Fruit fly (Drosophila melanogaster) whole organism, embryonic: ENCODE measurements around the gene CG7945.

Experiments
- Blimp-1 ChIP-seq: fragments of 200-800 bp; sonication (Bioruptor generic); optimal IDR thresholded peaks from 3 replicates; lab custom pipeline; 2018; ENCODE audit warnings: missing biosample characterization, missing genetic modification characterization, mild to moderate bottlenecking, moderate library complexity, missing genetic modification reagents
- BtbVII ChIP-seq: fragments of 200-800 bp; sonication (Bioruptor generic); optimal IDR thresholded peaks from 3 replicates; lab custom pipeline; 2017; ENCODE audit warnings: missing biosample characterization, mild to moderate bottlenecking, missing genetic modification characterization
- CG10431 ChIP-seq: fragments of 200-800 bp; sonication (Bioruptor generic); optimal IDR thresholded peaks from 3 replicates; lab custom pipeline; 2018; ENCODE audit warnings: missing biosample characterization, mild to moderate bottlenecking, missing genetic modification characterization
- CG12071 ChIP-seq: fragments of 200-800 bp; sonication (Bioruptor generic); optimal IDR thresholded peaks from 3 replicates; lab custom pipeline; 2018; ENCODE audit warnings: missing biosample characterization, mild to moderate bottlenecking, missing genetic modification characterization
- CG12219 ChIP-seq: fragments of 200-800 bp; sonication (Bioruptor generic); optimal IDR thresholded peaks from 3 replicates; lab custom pipeline; 2018; ENCODE audit warnings: missing biosample characterization, mild to moderate bottlenecking, missing genetic modification characterization
- CG12236 ChIP-seq: fragments of 200-800 bp; sonication (Bioruptor generic); optimal IDR thresholded peaks from 2 replicates; lab custom pipeline; 2016; ENCODE audit warnings: missing biosample characterization, missing genetic modification characterization
- CG13894 ChIP-seq: fragments of 200-800 bp; sonication (Bioruptor generic); optimal IDR thresholded peaks from 3 replicates; lab custom pipeline; 2018; ENCODE audit warnings: missing biosample characterization, mild to moderate bottlenecking, missing genetic modification characterization, moderate library complexity
- CG16863 ChIP-seq: fragments of 200-800 bp; sonication (Bioruptor generic); optimal IDR thresholded peaks from 3 replicates; lab custom pipeline; 2016; ENCODE audit warnings: missing biosample characterization, missing genetic modification characterization
- CG17829 ChIP-seq: fragments of 200-800 bp; optimal IDR thresholded peaks from 2 replicates; lab custom pipeline; 2019; ENCODE audit warnings: missing biosample characterization, mild to moderate bottlenecking, missing genetic modification characterization, moderate library complexity
- CG2678 ChIP-seq: fragments of 200-800 bp; sonication (Bioruptor generic); optimal IDR thresholded peaks from 3 replicates; lab custom pipeline; 2019; ENCODE audit warnings: missing biosample characterization, mild to moderate bottlenecking, missing genetic modification characterization, moderate library complexity
- CG33213 ChIP-seq: fragments of 200-800 bp; sonication (Bioruptor generic); optimal IDR thresholded peaks from 3 replicates; lab custom pipeline; 2016; ENCODE audit warnings: missing biosample characterization, missing genetic modification characterization
- CG34376 ChIP-seq: fragments of 200-800 bp; sonication (Bioruptor generic); optimal IDR thresholded peaks from 2 replicates; lab custom pipeline; 2018; ENCODE audit warnings: missing biosample characterization, mild to moderate bottlenecking, missing genetic modification characterization
- CG6272 ChIP-seq: fragments of 200-800 bp; sonication (Bioruptor generic); IDR thresholded peaks from 2 replicates; pipeline ENCODE4 v1.3.6; 2022; ENCODE audit warnings: missing biosample characterization, missing genetic modification characterization
- CG7745 ChIP-seq: fragments of 200-800 bp; sonication (Bioruptor generic); optimal IDR thresholded peaks from 2 replicates; lab custom pipeline; 2018; ENCODE audit warnings: missing biosample characterization, mild to moderate bottlenecking, missing genetic modification characterization, moderate library complexity
- CG7839 ChIP-seq: fragments of 200-800 bp; sonication (Bioruptor generic); optimal IDR thresholded peaks from 3 replicates; lab custom pipeline; 2018; ENCODE audit warnings: missing biosample characterization, mild to moderate bottlenecking, missing genetic modification characterization, moderate library complexity
- CG9609 ChIP-seq: fragments of 200-800 bp; sonication (Bioruptor generic); optimal IDR thresholded peaks from 3 replicates; lab custom pipeline; 2016; ENCODE audit warnings: missing biosample characterization, missing genetic modification characterization
- Ets65A ChIP-seq: fragments of 200-800 bp; sonication (Bioruptor generic); peaks from one replicate; lab custom pipeline; 2016; ENCODE audit warnings: missing biosample characterization, missing genetic modification characterization
- Fer2 ChIP-seq: fragments of 200-800 bp; sonication (Bioruptor generic); optimal IDR thresholded peaks from 2 replicates; lab custom pipeline; 2018; ENCODE audit warnings: missing biosample characterization, mild to moderate bottlenecking, missing genetic modification characterization, moderate library complexity
- H2.0 ChIP-seq: fragments of 200-800 bp; sonication (Bioruptor generic); IDR thresholded peaks from 2 replicates; pipeline ENCODE4 v1.3.6; 2022; ENCODE audit warnings: missing biosample characterization, missing genetic modification characterization
- MESR4 ChIP-seq: fragments of 200-800 bp; sonication (Bioruptor generic); optimal IDR thresholded peaks from 2 replicates; lab custom pipeline; 2018; ENCODE audit warnings: missing biosample characterization, mild to moderate bottlenecking, missing genetic modification characterization, moderate library complexity
- NC2α ChIP-seq: fragments of 200-800 bp; sonication (Bioruptor generic); optimal IDR thresholded peaks from 2 replicates; lab custom pipeline; 2016; ENCODE audit warnings: missing biosample characterization, missing genetic modification characterization
- Oli ChIP-seq: fragments of 200-800 bp; sonication (Bioruptor generic); optimal IDR thresholded peaks from 2 replicates; lab custom pipeline; 2018; ENCODE audit warnings: missing biosample characterization, mild to moderate bottlenecking, missing genetic modification characterization, moderate library complexity
- PHDP ChIP-seq: fragments of 200-800 bp; sonication (Bioruptor generic); optimal IDR thresholded peaks from 3 replicates; lab custom pipeline; 2018; ENCODE audit warnings: missing biosample characterization, mild to moderate bottlenecking, missing genetic modification characterization, moderate library complexity
- Six4 ChIP-seq: fragments of 200-800 bp; sonication (Bioruptor generic); optimal IDR thresholded peaks from 2 replicates; lab custom pipeline; 2016; ENCODE audit warnings: missing biosample characterization, missing genetic modification characterization
- Sox102F ChIP-seq: fragments of 200-800 bp; sonication (Bioruptor generic); optimal IDR thresholded peaks from 2 replicates; lab custom pipeline; 2018; ENCODE audit warnings: missing biosample characterization, mild to moderate bottlenecking, missing genetic modification characterization, moderate library complexity
- Taf1 ChIP-seq: fragments of 200-800 bp; sonication (Bioruptor generic); IDR thresholded peaks from 2 replicates; pipeline ENCODE4 v1.3.6; 2022; ENCODE audit warnings: missing biosample characterization, missing genetic modification characterization
- az2 ChIP-seq: fragments of 200-800 bp; sonication (Bioruptor generic); optimal IDR thresholded peaks from 3 replicates; lab custom pipeline; 2016; ENCODE audit warnings: missing biosample characterization, missing genetic modification characterization
- caup ChIP-seq: fragments of 200-800 bp; sonication (Bioruptor generic); optimal IDR thresholded peaks from 3 replicates; lab custom pipeline; 2017; ENCODE audit warnings: missing biosample characterization, mild to moderate bottlenecking, missing genetic modification characterization, moderate library complexity; ENCODE audit not compliant: severe bottlenecking
- chinmo ChIP-seq: fragments of 200-800 bp; sonication (Bioruptor generic); IDR thresholded peaks from 4 replicates; pipeline ENCODE4 v1.3.6; 2022; ENCODE audit warnings: missing biosample characterization, missing genetic modification characterization; ENCODE audit not compliant: partially characterized antibody
- chn ChIP-seq: fragments of 200-800 bp; sonication (Bioruptor generic); optimal IDR thresholded peaks from 2 replicates; lab custom pipeline; 2016; ENCODE audit warnings: missing biosample characterization, missing genetic modification characterization
- danr ChIP-seq: fragments of 200-800 bp; sonication (Bioruptor generic); IDR thresholded peaks from 2 replicates; pipeline ENCODE4 v1.3.6; 2022; ENCODE audit warnings: missing biosample characterization, missing genetic modification characterization
- dati ChIP-seq: fragments of 200-800 bp; sonication (Bioruptor generic); IDR thresholded peaks from 2 replicates; pipeline ENCODE4 v1.3.6; 2022; ENCODE audit warnings: missing biosample characterization, missing genetic modification characterization
- disco-r ChIP-seq: fragments of 200-800 bp; sonication (Bioruptor generic); optimal IDR thresholded peaks from 2 replicates; lab custom pipeline; 2016; ENCODE audit warnings: missing biosample characterization, missing genetic modification characterization
- dmrt99B ChIP-seq: fragments of 200-800 bp; sonication (Bioruptor generic); optimal IDR thresholded peaks from 2 replicates; lab custom pipeline; 2018; ENCODE audit warnings: missing biosample characterization, mild to moderate bottlenecking, missing genetic modification characterization, moderate library complexity
- eve ChIP-seq, 2 experiments: fragments of >200 bp; optimal IDR thresholded peaks; 2 replicates each; lab custom pipeline; 2017; ENCODE audit warnings: missing biosample characterization in 2 of 2, missing genetic modification characterization in 2 of 2
- gce ChIP-seq: fragments of 200-800 bp; sonication (Bioruptor generic); IDR thresholded peaks from 3 replicates; pipeline ENCODE4 v1.3.6; 2022; ENCODE audit warnings: missing biosample characterization, missing genetic modification characterization
- lilli ChIP-seq: fragments of 200-800 bp; sonication (Bioruptor generic); optimal IDR thresholded peaks from 3 replicates; lab custom pipeline; 2016; ENCODE audit warnings: missing biosample characterization, missing genetic modification characterization
- nmo ChIP-seq: fragments of 200-800 bp; sonication (Bioruptor generic); optimal IDR thresholded peaks from 2 replicates; lab custom pipeline; 2018; ENCODE audit warnings: missing biosample characterization, mild to moderate bottlenecking, missing genetic modification characterization, moderate library complexity
- peb ChIP-seq: fragments of 200-800 bp; sonication (Bioruptor generic); IDR thresholded peaks from 2 replicates; pipeline ENCODE4 v1.3.6; 2022; ENCODE audit warnings: missing biosample characterization, missing genetic modification characterization
- seq ChIP-seq: fragments of 200-800 bp; sonication (Bioruptor generic); IDR thresholded peaks from 2 replicates; pipeline ENCODE4 v1.3.6; 2022; ENCODE audit warnings: missing biosample characterization, missing genetic modification characterization
- so ChIP-seq: fragments of 200-800 bp; sonication (Bioruptor generic); IDR thresholded peaks from 3 replicates; pipeline ENCODE4 v1.3.6; 2022; ENCODE audit warnings: missing biosample characterization, missing genetic modification characterization
- ssp ChIP-seq: fragments of 200-800 bp; sonication (Bioruptor generic); IDR thresholded peaks from 2 replicates; pipeline ENCODE4 v1.3.6; 2022; ENCODE audit warnings: missing biosample characterization, missing genetic modification characterization
- stwl ChIP-seq: fragments of 200-800 bp; sonication (Bioruptor generic); optimal IDR thresholded peaks from 3 replicates; lab custom pipeline; 2018; ENCODE audit warnings: missing biosample characterization, mild to moderate bottlenecking, missing genetic modification characterization, moderate library complexity
- tgo ChIP-seq: fragments of 200-800 bp; sonication (Bioruptor generic); IDR thresholded peaks from 3 replicates; pipeline ENCODE4 v1.3.6; 2022; ENCODE audit warnings: missing biosample characterization, missing genetic modification characterization
- trem ChIP-seq: fragments of 200-800 bp; optimal IDR thresholded peaks from 3 replicates; lab custom pipeline; 2019; ENCODE audit warnings: missing biosample characterization, mild to moderate bottlenecking, missing genetic modification characterization, moderate library complexity
- tup ChIP-seq: fragments of 200-800 bp; sonication (Bioruptor generic); optimal IDR thresholded peaks from 2 replicates; lab custom pipeline; 2016; ENCODE audit warnings: missing biosample characterization, mild to moderate bottlenecking, missing genetic modification characterization, moderate library complexity
- unc-4 ChIP-seq: fragments of 200-800 bp; sonication (Bioruptor generic); IDR thresholded peaks from 2 replicates; pipeline ENCODE4 v1.3.6; 2022; ENCODE audit warnings: missing biosample characterization, missing genetic modification characterization; ENCODE audit not compliant: partially characterized antibody
- vnd ChIP-seq: fragments of 200-800 bp; sonication (Bioruptor generic); IDR thresholded peaks from 3 replicates; pipeline ENCODE4 v1.3.6; 2022; ENCODE audit warnings: missing biosample characterization, missing genetic modification characterization; ENCODE audit not compliant: partially characterized antibody

CG7945 gene

DNA sequence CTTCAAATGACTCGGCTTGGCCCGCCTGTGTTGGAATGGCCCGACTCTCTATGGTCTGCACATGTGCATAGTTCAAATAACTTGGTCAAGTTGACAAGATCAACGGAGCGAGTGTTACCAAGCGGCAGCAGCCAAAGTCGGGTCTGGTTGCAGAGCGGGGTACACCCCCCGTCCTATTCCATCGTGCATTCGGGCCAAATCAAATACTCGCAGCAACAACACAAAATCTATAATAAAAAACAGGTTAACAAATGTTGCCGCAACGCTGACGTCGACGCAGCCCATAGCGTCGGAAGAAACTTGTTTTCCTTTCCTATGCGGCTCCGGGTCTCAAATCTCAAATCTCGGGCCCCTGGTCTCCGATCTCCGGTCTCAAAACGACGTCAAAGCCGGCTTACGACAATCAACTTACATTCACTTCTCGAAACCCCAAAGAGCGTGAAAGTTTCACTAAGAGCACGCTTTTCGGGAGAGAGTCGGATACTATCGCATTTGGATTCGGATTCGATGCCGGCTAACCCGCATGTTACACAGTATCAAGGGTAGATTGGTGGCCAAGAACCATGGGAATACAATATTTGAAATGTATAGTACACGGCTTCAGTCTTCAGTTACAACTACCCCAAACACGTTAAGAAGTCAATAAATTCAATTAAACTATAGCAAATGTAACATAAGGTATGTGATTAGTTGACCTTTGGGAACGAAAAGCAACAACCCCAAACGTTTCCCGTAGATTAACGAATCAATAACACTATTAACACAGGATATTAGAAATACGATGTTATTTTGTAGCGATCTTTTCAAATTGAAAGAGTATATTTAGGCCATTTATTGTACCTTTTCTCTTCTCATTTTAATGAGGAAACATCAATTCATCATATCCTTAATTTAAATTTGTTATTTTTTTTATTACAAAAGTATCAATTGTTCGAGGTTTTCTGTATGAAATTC, 10.6 kb upstream of the CG7945 start (continued):
- TF ChIP-seq CG6272 (GFP tag; lab: Robert Waterston, UW): no peak; the same call in 1 of the 2 replicates
- no peak for TF ChIP-seq Fer2
- peak; percentile 74 for TF ChIP-seq lilli (GFP tag; lab: Kevin White, UChicago)
- TF ChIP-seq CG17829: peak; percentile 22
- no peak for TF ChIP-seq disco-r (GFP tag; lab: Kevin White, UChicago)
- peak; percentile 44 for TF ChIP-seq caup
- TF ChIP-seq CG12219 (GFP tag; lab: Kevin White, UChicago): peak; percentile 13
- peak; percentile 52 for TF ChIP-seq CG9609 (GFP tag; lab: Kevin White, UChicago)
- TF ChIP-seq so (GFP tag; lab: Robert Waterston, UW): no peak
- no peak for TF ChIP-seq danr (GFP tag; lab: Robert Waterston, UW)
- peak; percentile 5 for TF ChIP-seq CG12236 (GFP tag; lab: Kevin White, UChicago)
- TF ChIP-seq BtbVII: peak; percentile 15
- TF ChIP-seq trem (tag; lab: Kevin White, UChicago): no peak
- no peak for TF ChIP-seq NC2α (GFP tag; lab: Kevin White, UChicago)
- TF ChIP-seq CG16863 (GFP tag; lab: Kevin White, UChicago): peak; percentile 62
- TF ChIP-seq Ets65A: peak; percentile 93
- peak; percentile 80 for TF ChIP-seq nmo (GFP tag; lab: Kevin White, UChicago)
- no peak for TF ChIP-seq vnd
- TF ChIP-seq CG7745: no peak
- TF ChIP-seq CG13894 (tag; lab: Kevin White, UChicago): peak; percentile 3
- TF ChIP-seq CG10431 (GFP tag; lab: Kevin White, UChicago): peak; percentile 15
- TF ChIP-seq dati (GFP tag; lab: Robert Waterston, UW): no peak
- TF ChIP-seq CG2678: peak; percentile 81
- TF ChIP-seq stwl (tag; lab: Kevin White, UChicago): no peak
- TF ChIP-seq Six4 (GFP tag; lab: Kevin White, UChicago): peak; percentile 15
- TF ChIP-seq PHDP (tag; lab: Kevin White, UChicago): peak; percentile 35
- TF ChIP-seq gce: no peak
- peak in 1 of 2 experiments; percentile 92 for TF ChIP-seq eve (GFP tag; optimal IDR thresholded peaks at IDR 0.05; lab: Kevin White, UChicago)
- TF ChIP-seq dmrt99B (tag; lab: Kevin White, UChicago): peak; percentile 63
- TF ChIP-seq tgo (GFP tag; lab: Robert Waterston, UW): no peak
- TF ChIP-seq Taf1: 0 out of 2 replicates have a peak, but pooled peaks have one; percentile 28
- TF ChIP-seq CG7839: peak; percentile 77
- TF ChIP-seq Sox102F (GFP tag; lab: Kevin White, UChicago): peak; percentile 52
- 0 out of 2 replicates have a peak, but pooled peaks have one; percentile 16 for TF ChIP-seq seq (GFP tag; lab: Robert Waterston, UW)
- TF ChIP-seq ssp (GFP tag; lab: Robert Waterston, UW): no peak
- TF ChIP-seq CG34376 (GFP tag; lab: Kevin White, UChicago): no peak
- TF ChIP-seq chn (GFP tag; lab: Kevin White, UChicago): peak; percentile 52
- no peak for TF ChIP-seq CG12071
- no peak for TF ChIP-seq tup
- no peak for TF ChIP-seq unc-4 (GFP tag; lab: Robert Waterston, UW)
- peak; percentile 16 for TF ChIP-seq Blimp-1 (GFP tag; lab: Kevin White, UChicago)
- peak; percentile 65 for TF ChIP-seq az2 (GFP tag; lab: Kevin White, UChicago)
- TF ChIP-seq MESR4 (GFP tag; lab: Kevin White, UChicago): no peak
- peak; percentile 29; the same call in 1 of the 2 replicates for TF ChIP-seq H2.0 (GFP tag; lab: Robert Waterston, UW)
- TF ChIP-seq Oli (tag; lab: Kevin White, UChicago): peak; percentile 82
- no peak for TF ChIP-seq peb (GFP tag; lab: Robert Waterston, UW)
- TF ChIP-seq chinmo (GFP tag; lab: Robert Waterston, UW): peak; percentile 97
- no peak for TF ChIP-seq CG33213
